Worm (Caenorhabditis elegans) whole organism, early embryonic: ENCODE measurements around the gene F57C2.4.

Source experiments
- B0310.2 ChIP-seq: sonication (generic microtip); optimal IDR thresholded peaks from 2 replicates; lab custom pipeline; 2016; ENCODE audit warnings: mild to moderate bottlenecking, missing genetic modification characterization, missing compliant biosample characterization
- F13C5.2 ChIP-seq: sonication (generic microtip); optimal IDR thresholded peaks from 2 replicates; lab custom pipeline; 2017; ENCODE audit warnings: mild to moderate bottlenecking, missing genetic modification characterization, inconsistent platforms, missing compliant biosample characterization
- aly-1 ChIP-seq: sonication (generic microtip); optimal IDR thresholded peaks from 2 replicates; lab custom pipeline; 2016; ENCODE audit warnings: missing genetic modification characterization, missing compliant biosample characterization
- ama-1 ChIP-seq: fragments of 150-350 bp; optimal IDR thresholded peaks from 2 replicates; lab custom pipeline; 2014
- ceh-13 ChIP-seq: fragments of 200-800 bp; sonication (Bioruptor generic); optimal IDR thresholded peaks from 2 replicates; lab custom pipeline; 2018; ENCODE audit warnings: mild to moderate bottlenecking, missing genetic modification characterization, missing compliant biosample characterization
- ceh-36 ChIP-seq: sonication (generic microtip); optimal IDR thresholded peaks from 2 replicates; lab custom pipeline; 2016; ENCODE audit warnings: missing genetic modification characterization, inconsistent platforms, missing compliant biosample characterization
- ets-7 ChIP-seq: sonication (generic microtip); optimal IDR thresholded peaks from 2 replicates; lab custom pipeline; 2016; ENCODE audit warnings: missing genotype, missing genetic modification characterization, missing compliant biosample characterization
- flt-1 ChIP-seq: fragments of 200-800 bp; sonication (Bioruptor generic); IDR thresholded peaks from 2 replicates; pipeline ENCODE4 v1.3.6; 2022; ENCODE audit warnings: missing genetic modification characterization, missing compliant biosample characterization
- hmbx-1 ChIP-seq: sonication (generic microtip); optimal IDR thresholded peaks from 2 replicates; lab custom pipeline; 2016; ENCODE audit warnings: mild to moderate bottlenecking, missing genetic modification characterization, missing compliant biosample characterization
- hmg-4 ChIP-seq: fragments of 200-800 bp; sonication (Bioruptor generic); optimal IDR thresholded peaks from 2 replicates; lab custom pipeline; 2018; ENCODE audit warnings: mild to moderate bottlenecking, missing genetic modification characterization, missing compliant biosample characterization
- hnd-1 ChIP-seq: sonication (generic microtip); optimal IDR thresholded peaks from 2 replicates; lab custom pipeline; 2016; ENCODE audit warnings: missing genetic modification characterization, missing compliant biosample characterization
- pes-1 ChIP-seq: fragments of 200-800 bp; sonication (Bioruptor generic); IDR thresholded peaks from 2 replicates; pipeline ENCODE4 v1.3.6; 2022; ENCODE audit warnings: missing genetic modification reagents, missing genetic modification characterization, missing compliant biosample characterization
- scrt-1 ChIP-seq: fragments of 200-800 bp; sonication (Bioruptor generic); IDR thresholded peaks from 2 replicates; pipeline ENCODE4 v1.3.6; 2022; ENCODE audit warnings: missing genetic modification characterization, missing compliant biosample characterization
- sea-1 ChIP-seq: fragments of 200-800 bp; sonication (Bioruptor generic); conservative IDR thresholded peaks from 2 replicates; pipeline ENCODE4 v1.3.6; 2022; ENCODE audit warnings: missing genetic modification characterization, missing compliant biosample characterization
- tbx-11 ChIP-seq: fragments of 200-800 bp; sonication (Bioruptor generic); IDR thresholded peaks from 2 replicates; pipeline ENCODE4 v1.3.6; 2022; ENCODE audit warnings: missing genetic modification characterization, missing compliant biosample characterization
- tbx-37 ChIP-seq: fragments of 200-800 bp; sonication (Bioruptor generic); conservative IDR thresholded peaks from 2 replicates; pipeline ENCODE4 v1.3.6; 2022; ENCODE audit warnings: missing genetic modification reagents, missing genetic modification characterization, missing compliant biosample characterization
- tra-4 ChIP-seq: sonication (generic microtip); optimal IDR thresholded peaks from 2 replicates; lab custom pipeline; 2017; ENCODE audit warnings: missing genetic modification characterization, missing compliant biosample characterization

The F57C2.4 gene

DNA sequence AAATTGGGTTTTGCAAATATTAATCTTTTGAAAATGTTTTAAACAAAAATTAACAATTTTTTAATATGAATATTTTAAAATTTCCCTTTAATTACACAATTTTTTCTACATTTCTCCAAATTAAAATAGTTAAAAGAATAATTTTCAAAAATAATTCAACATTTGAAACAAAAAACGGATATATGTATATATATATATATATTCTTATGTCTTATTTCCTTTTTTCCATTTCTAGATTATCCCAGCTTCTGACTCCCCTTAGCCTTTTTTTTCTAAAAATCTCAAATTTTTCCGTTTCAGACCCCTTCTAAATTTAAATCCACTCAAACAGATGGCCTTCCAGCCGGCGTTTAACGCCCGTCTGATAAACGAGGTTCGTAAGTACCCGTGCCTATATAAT, 48.2 kb downstream of the F57C2.4 start, which contains the start of gene madf-5:
Gene madf-5 (plus strand): TSS at position 301 of the 400 bp plus-strand sequence.
- TF ChIP-seq B0310.2 (no peak), F13C5.2 (tag; lab: Kevin White, UChicago) (no peak), flt-1 (no peak), hnd-1 (tag; lab: Kevin White, UChicago) (no peak), tra-4 (tag; lab: Kevin White, UChicago) (no peak), sea-1 (GFP tag; lab: Robert Waterston, UW) (no peak), ama-1 (no peak), ceh-36 (tag; lab: Kevin White, UChicago) (no peak), hmg-4 (GFP tag; lab: Kevin White, UChicago) (no peak), aly-1 (tag; lab: Kevin White, UChicago) (no peak), ceh-13 (GFP tag; lab: Kevin White, UChicago) (no peak), tbx-11 (GFP tag; lab: Robert Waterston, UW) (no peak), ets-7 (no peak), hmbx-1 (tag; lab: Kevin White, UChicago) (no peak), pes-1 (GFP tag; lab: Robert Waterston, UW) (no peak), scrt-1 (GFP tag; lab: Robert Waterston, UW) (no peak), tbx-37 (GFP tag; lab: Robert Waterston, UW) (no peak)

DNA sequence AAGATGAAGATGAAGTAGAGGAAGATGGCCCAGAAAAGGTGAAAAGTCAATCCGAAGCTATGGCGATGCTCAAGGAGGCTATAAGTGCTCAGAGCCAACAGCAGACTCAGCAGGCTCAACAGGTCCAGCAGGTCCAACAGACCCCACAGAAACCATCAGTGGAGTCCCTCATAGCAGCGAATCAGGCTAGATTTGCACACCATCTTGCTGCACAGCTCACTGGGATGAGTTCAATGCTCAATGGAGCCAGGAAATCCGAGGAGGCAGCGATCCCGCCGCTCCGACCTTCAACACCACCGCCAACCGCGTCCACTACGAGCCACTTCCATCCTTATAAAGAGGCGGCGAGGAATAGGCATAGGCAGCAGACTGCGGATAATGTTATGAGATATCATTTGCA, 49.7 kb downstream of the F57C2.4 start:
- no peak for TF ChIP-seq sea-1 (GFP tag; lab: Robert Waterston, UW)
- TF ChIP-seq tbx-37 (GFP tag; lab: Robert Waterston, UW): no peak
- TF ChIP-seq flt-1: no peak
- no peak for TF ChIP-seq B0310.2
- no peak for TF ChIP-seq scrt-1 (GFP tag; lab: Robert Waterston, UW)
- TF ChIP-seq ceh-36 (tag; lab: Kevin White, UChicago): no peak
- no peak for TF ChIP-seq aly-1 (tag; lab: Kevin White, UChicago)
